Worm (Caenorhabditis elegans) whole organism, dauer: Measurements from ENCODE around the gene C32D5.14.

Source experiments
- unc-62 ChIP-seq: sonication (generic microtip); optimal IDR thresholded peaks from 2 replicates; lab custom pipeline; 2017; ENCODE audit warnings: missing biosample characterization, missing genetic modification reagents, missing genetic modification characterization

The C32D5.14 gene

DNA sequence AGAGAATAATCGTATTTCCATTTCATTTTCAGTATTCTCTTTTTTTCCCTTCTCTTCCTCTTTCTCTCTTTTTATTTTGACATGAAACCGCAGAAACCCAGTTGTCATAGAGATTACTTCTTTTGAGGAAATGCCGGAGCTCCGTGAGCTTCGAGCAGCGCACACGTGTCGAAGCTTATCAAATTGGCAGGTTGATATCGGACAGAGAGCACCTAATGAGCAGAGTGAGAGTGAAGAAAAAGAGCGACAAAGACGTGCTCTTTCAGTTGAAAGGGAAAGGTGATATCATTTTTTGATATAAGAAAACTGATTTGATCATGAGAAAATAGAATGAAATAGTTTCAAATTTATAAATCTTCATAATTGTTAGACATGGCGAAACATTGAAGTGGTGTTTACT is at the start of gene C32D5.14:
Gene C32D5.14, plus strand, starts transcription at position 131 of the 400 bp plus-strand sequence.
- no peak for TF ChIP-seq unc-62 (GFP tag; lab: Kevin White, UChicago)

DNA sequence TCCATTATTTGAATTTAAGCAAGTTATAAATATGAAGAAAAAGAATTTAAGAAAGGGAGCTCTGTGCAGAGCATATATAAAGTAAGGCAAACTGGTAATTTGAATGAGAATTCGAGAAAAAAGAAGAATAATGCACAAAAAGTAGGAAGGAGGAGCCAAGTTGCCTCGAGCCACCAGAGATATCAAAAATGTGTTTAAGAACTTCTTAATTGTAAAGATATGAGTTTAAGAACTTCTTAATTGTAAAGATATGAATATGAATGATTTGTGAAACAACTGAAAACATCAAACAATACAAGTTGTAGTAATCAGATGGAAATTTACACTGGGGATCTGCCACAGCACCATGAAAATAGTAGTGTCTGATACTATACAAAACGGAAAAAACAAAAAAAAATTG is 48.4 kb upstream of the C32D5.14 start, which contains the start of gene F13H8.6:
Gene F13H8.6, minus strand, starts transcription at position 101 of the 400 bp plus-strand sequence.
- no peak for TF ChIP-seq unc-62 (GFP tag; lab: Kevin White, UChicago)

DNA sequence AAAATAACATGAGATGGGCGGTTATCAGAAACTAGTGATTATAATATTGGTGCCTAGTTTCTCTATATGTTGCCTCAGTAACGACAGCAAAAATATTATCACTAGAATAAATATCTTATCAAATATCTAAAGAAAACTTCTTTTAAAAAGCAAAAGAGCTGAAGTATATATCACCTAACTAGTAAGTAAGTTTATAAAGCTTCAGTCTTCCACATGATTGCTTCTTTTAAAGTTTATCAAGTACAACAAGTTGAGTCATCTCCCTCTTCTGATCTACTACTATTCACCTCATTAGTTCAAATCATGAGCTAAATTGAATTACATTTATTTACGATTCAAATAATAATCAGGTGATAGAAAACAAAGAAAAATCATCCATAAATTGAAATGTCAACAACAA is 47.2 kb upstream of the C32D5.14 start:
- TF ChIP-seq unc-62 (GFP tag; lab: Kevin White, UChicago): no peak

DNA sequence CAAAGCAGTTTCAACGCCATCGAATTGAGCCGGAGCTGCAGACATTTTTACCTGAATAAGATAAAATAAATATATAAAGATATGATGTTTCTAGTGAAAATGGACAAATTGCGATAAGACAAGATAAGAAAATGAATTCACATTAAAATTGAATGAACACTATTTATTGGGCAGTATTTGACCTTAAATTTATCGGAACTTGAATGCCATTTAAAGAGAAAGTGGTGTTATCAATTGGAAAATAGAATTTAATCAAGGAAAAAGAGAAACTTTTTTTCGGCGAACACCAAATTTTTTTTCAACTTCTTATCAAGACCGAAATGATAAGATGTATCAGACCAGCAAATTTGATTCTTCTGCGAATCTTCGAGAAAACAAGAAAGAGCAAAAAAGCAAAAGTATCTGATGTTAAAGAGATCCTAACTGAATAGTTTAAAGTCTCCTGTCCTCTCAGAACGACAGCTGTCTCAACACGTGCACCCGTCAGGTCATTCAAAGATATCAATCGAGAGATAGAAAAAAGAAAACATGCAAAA is 45.2 kb upstream of the C32D5.14 start, which contains the start of gene upb-1:
Gene upb-1, minus strand, starts transcription at position 51 of the 536 bp plus-strand sequence.
- no peak for TF ChIP-seq unc-62 (GFP tag; lab: Kevin White, UChicago)

DNA sequence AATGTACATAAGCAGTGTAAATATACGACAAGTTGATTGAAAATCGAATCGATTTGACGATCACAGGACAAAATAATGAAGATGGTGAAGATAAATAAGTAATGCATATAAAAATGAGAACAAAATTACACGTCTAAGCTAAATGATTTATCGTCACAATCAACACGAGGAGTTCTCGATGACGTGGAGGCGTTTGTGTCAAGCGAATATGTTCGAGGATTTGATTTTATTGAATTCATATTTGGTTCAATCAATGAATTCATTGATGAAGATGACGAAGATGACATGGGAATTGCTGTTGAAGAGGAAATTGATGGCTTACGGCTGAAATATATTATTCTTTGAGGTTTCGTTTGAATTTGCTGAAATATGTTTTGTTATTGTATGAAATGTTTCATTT is 42.8 kb upstream of the C32D5.14 start, which contains the start of gene nyn-3:
Gene nyn-3, minus strand, starts transcription at position 101 of the 400 bp plus-strand sequence.
- no peak for TF ChIP-seq unc-62 (GFP tag; lab: Kevin White, UChicago)

DNA sequence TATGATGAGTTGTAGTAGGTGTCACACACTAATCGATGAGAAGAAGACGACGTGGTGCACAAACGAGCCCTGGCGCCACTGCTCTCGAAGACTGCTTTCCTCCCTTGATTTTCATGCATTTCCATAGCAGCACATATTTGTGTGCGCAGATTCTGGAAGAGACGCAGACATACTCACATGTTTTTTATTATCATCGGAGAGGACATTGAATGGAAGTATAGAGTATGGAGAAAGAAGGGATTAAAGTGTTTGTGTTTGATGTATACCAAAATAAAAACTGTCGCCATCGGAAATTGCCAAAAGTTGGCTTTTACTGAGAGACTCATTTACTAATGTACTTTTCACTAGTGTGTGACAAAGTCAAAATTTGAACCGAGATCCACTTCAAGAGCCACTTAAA is 41.0 kb upstream of the C32D5.14 start, which contains the start of gene mps-1:
Gene mps-1, minus strand, starts transcription at position 101 of the 400 bp plus-strand sequence.
- no peak for TF ChIP-seq unc-62 (GFP tag; lab: Kevin White, UChicago)

DNA sequence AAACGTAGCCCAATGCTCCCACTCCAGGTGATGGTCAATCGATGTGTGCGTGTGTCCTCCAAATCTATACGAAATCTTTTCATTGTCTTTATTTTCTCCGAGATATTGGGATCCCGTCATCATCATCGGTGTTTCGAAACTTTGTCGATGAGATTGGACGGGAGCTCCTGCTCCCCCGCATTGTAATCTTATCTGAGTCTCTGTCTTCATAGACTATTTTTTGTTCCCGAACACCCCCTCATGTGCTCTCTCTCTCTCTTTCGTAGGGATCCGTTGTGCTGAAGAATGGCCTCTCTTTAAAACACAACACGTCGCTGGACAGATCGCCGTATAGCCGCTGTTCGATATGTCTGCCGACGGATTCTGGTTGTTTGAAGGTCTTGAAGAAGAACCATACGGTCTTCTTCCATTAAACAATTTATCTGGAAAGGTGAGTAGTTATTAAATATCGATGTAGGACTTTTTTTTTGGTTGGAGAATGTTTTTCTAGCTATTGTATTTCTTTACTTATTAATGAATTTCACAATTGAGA is 32.0 kb upstream of the C32D5.14 start, which contains the start of gene C29F5.1:
Gene C29F5.1, plus strand, starts transcription at position 317 of the 532 bp plus-strand sequence.
- no peak for TF ChIP-seq unc-62 (GFP tag; lab: Kevin White, UChicago)

DNA sequence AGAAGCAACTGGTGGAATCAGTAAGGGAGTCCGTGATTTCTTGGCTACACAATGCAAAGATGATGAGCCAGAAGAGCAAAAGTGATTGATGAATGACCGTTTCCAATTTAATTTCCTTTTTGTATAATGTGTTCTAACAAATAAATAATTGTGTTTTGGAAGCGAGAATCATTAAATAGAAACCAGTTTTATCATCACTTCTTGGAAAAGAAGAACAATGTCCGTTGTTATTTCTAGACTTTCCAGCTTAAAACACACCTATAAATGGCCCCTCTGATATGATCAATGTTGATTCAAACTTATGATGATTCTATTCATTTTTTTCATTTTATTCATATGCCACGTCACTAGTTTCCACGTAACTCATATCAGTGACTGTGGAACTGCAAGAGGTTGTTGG is 29.2 kb upstream of the C32D5.14 start, which contains the start of gene C29F5.8:
Gene C29F5.8, plus strand, starts transcription at position 301 of the 400 bp plus-strand sequence.
- no peak for TF ChIP-seq unc-62 (GFP tag; lab: Kevin White, UChicago)

DNA sequence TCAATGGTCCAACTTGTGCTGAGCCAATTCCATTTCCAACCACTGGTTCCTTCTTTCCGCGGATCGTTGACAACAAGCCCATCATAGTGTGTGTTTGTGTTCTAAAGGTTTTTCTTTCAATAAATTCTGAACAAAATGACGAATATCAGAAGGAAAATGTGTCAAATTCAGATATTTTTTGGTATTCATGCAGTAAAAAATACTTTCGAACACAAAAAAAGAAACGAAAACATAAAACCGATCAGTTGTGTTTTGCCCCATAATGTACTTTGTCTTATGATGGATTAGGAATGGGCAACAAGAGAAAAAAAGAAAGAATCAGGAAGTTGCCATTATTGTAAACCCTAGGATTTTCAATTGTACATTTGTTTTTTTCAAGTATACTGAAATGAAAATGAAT is 26.1 kb upstream of the C32D5.14 start, which contains the start of gene glb-10:
Gene glb-10, minus strand, starts transcription at position 101 of the 400 bp plus-strand sequence.
- TF ChIP-seq unc-62 (GFP tag; lab: Kevin White, UChicago): no peak

DNA sequence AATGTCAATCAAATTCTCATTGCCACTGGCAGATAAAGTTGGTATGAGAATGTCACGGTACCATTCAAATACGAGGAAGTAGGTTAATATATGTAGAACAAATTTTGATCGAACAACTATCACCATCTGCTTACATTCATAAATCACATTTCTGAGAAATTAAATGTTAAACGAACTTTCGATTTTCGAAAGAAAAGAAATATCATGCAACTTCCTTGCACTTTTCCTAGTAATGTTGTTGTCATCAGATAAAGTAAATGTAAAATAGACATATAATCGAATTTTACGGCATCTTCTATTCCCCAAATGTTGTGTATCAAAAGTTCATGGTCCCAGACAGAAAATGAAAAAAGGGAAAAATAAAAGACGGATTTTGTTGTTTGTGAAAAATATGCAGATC is 23.8 kb upstream of the C32D5.14 start:
- no peak for TF ChIP-seq unc-62 (GFP tag; lab: Kevin White, UChicago)

DNA sequence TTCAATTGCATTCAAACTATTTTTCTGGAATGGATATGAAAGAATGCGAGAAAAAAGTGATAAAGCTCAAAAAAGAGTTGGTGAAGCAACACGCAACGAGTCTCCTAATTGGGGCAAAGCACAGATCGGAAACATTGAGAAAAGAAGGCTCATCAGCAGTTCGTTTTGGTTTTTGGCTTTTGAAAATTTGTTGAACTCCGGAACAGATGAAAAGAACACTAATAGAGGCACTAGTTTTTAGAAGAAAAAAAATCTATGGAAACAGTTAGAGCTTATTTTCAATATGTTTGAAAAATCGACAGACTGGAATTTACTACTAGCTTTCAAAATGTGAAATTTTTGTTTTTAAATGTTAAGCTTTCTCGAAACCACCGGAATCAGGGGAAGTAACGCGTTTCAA is 23.4 kb upstream of the C32D5.14 start:
- TF ChIP-seq unc-62 (GFP tag; lab: Kevin White, UChicago): no peak

DNA sequence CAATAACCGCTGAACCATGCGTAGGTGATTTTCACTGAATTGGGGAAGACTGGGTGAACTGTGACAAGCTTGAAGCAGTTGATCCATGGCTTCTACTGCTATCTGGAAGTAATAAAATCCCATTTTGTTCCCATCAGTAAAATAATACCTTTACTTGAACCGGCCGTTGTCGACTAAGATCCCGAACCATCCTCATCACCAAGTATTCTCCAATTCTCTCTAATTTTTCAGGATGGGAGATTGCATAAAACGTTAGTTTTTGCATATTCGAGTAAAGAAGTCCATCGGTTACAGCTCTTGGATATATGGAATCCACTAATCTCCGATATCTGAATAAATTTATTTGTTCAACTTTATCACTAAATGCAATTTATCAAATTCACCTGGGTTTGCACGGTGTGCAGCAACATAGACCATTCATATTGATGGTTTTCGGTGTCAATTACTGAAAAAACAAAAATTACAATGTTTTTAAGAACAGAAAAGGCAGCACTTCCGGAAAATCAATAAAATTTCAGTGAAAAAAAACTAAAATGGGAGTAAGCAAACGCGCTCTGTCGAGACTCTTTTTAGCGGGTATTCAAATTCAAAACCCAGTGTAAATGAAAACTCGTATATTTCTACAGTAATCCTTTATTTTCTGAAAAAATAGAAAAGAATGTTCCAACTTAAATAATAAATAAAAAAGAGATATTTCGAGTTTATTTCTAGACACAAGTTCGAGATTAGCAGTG is 14.5 kb upstream of the C32D5.14 start, which contains the start of gene efr-3:
Gene efr-3, minus strand, starts transcription at position 505 of the 734 bp plus-strand sequence.
- TF ChIP-seq unc-62 (GFP tag; lab: Kevin White, UChicago): no peak

DNA sequence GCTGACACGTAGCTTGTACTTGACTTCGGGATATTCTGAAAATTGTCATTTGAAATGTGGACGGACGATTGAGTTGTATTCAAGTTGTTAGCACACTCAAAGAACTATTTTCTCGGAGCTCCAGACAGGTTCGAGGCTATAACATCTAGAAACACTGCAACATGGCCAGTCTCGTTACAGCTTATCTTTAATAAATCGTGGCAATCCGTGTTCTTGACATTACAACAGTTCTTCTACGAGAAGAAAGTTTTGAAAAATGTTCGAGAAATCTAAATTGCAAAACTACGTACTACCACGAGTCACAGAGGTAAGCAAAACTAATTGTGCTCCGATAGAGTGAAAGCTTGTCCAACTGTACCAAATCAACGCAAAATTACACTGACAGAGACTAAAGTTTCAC is 13.2 kb upstream of the C32D5.14 start:
- TF ChIP-seq unc-62 (GFP tag; lab: Kevin White, UChicago): no peak

DNA sequence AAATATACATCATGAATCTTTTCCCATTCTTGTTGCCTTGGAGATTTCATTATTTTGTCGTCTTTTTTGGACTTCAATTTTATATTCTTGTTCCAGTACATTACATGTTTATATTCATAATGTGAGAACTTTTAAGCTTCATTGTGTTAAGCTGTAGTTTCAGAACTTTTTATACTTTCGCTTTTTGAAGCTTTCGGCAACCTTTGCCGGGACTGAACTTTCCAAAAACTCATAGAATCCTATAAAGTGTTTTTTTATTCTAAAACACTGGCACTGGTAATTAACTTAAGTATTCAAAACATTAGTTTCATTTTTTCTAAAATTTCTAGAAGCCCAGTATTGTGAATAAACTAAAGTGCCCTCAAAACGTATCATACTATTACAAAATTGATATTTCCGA is 12.3 kb upstream of the C32D5.14 start, which contains the start of gene C32D5.4:
Gene C32D5.4, minus strand, starts transcription at position 101 of the 400 bp plus-strand sequence.
- no peak for TF ChIP-seq unc-62 (GFP tag; lab: Kevin White, UChicago)

DNA sequence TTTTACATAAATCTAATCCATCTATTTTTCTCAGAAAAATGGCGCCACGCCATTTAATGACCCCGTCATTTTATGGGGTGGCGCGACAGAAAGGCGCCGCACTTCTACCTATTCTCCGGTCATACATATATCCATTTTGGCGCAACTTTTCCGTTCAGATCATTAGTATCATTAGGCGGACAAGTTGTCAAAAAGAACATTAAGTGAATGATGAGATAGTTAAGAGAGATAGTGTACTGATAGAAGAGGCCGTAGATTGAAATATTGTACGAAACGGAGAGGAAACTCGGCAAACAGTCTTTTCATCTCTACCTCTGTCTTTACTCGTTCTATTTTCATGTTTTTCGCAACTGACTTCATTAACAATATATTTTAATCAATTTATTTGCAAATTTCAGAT is 11.2 kb upstream of the C32D5.14 start, which contains the start of gene sma-6:
Gene sma-6, plus strand, starts transcription at position 399 of the 400 bp plus-strand sequence.
- no peak for TF ChIP-seq unc-62 (GFP tag; lab: Kevin White, UChicago)

DNA sequence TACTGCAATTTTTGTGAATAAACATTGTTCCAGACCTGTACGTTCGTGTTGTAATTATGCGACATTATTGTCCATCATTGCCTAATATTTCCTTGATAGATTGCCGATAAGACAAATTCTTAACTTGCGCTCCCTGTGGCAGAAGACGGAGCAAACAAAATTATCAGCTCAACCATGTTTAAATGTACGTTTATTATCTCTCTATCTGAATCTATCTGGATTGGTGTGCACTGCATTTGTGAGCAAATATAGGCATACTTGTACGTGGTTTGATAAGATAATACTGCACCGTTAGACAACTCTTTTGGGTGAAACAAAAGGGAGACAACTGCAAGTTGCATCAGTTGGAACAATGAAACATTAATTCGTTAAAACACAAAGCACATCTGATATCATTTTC is 8.0 kb upstream of the C32D5.14 start:
- no peak for TF ChIP-seq unc-62 (GFP tag; lab: Kevin White, UChicago)
